Worm (Caenorhabditis elegans) whole organism, early embryonic: Measurements from ENCODE around the gene ZC449.2.
A peak's percentile ranks its signal among the peaks of the same experiment; 100 is the strongest.

Source experiments
- B0310.2 ChIP-seq: sonication (generic microtip); optimal IDR thresholded peaks from 2 replicates; lab custom pipeline; 2016; ENCODE audit warnings: mild to moderate bottlenecking, missing genetic modification characterization, missing compliant biosample characterization
- F13C5.2 ChIP-seq: sonication (generic microtip); optimal IDR thresholded peaks from 2 replicates; lab custom pipeline; 2017; ENCODE audit warnings: mild to moderate bottlenecking, missing genetic modification characterization, inconsistent platforms, missing compliant biosample characterization
- aly-1 ChIP-seq: sonication (generic microtip); optimal IDR thresholded peaks from 2 replicates; lab custom pipeline; 2016; ENCODE audit warnings: missing genetic modification characterization, missing compliant biosample characterization
- ama-1 ChIP-seq: fragments of 150-350 bp; optimal IDR thresholded peaks from 2 replicates; lab custom pipeline; 2014
- ceh-13 ChIP-seq: fragments of 200-800 bp; sonication (Bioruptor generic); optimal IDR thresholded peaks from 2 replicates; lab custom pipeline; 2018; ENCODE audit warnings: mild to moderate bottlenecking, missing genetic modification characterization, missing compliant biosample characterization
- ceh-36 ChIP-seq: sonication (generic microtip); optimal IDR thresholded peaks from 2 replicates; lab custom pipeline; 2016; ENCODE audit warnings: missing genetic modification characterization, inconsistent platforms, missing compliant biosample characterization
- ets-7 ChIP-seq: sonication (generic microtip); optimal IDR thresholded peaks from 2 replicates; lab custom pipeline; 2016; ENCODE audit warnings: missing genotype, missing genetic modification characterization, missing compliant biosample characterization
- flt-1 ChIP-seq: fragments of 200-800 bp; sonication (Bioruptor generic); IDR thresholded peaks from 2 replicates; pipeline ENCODE4 v1.3.6; 2022; ENCODE audit warnings: missing genetic modification characterization, missing compliant biosample characterization
- hmbx-1 ChIP-seq: sonication (generic microtip); optimal IDR thresholded peaks from 2 replicates; lab custom pipeline; 2016; ENCODE audit warnings: mild to moderate bottlenecking, missing genetic modification characterization, missing compliant biosample characterization
- hmg-4 ChIP-seq: fragments of 200-800 bp; sonication (Bioruptor generic); optimal IDR thresholded peaks from 2 replicates; lab custom pipeline; 2018; ENCODE audit warnings: mild to moderate bottlenecking, missing genetic modification characterization, missing compliant biosample characterization
- hnd-1 ChIP-seq: sonication (generic microtip); optimal IDR thresholded peaks from 2 replicates; lab custom pipeline; 2016; ENCODE audit warnings: missing genetic modification characterization, missing compliant biosample characterization
- pes-1 ChIP-seq: fragments of 200-800 bp; sonication (Bioruptor generic); IDR thresholded peaks from 2 replicates; pipeline ENCODE4 v1.3.6; 2022; ENCODE audit warnings: missing genetic modification reagents, missing genetic modification characterization, missing compliant biosample characterization
- scrt-1 ChIP-seq: fragments of 200-800 bp; sonication (Bioruptor generic); IDR thresholded peaks from 2 replicates; pipeline ENCODE4 v1.3.6; 2022; ENCODE audit warnings: missing genetic modification characterization, missing compliant biosample characterization
- sea-1 ChIP-seq: fragments of 200-800 bp; sonication (Bioruptor generic); conservative IDR thresholded peaks from 2 replicates; pipeline ENCODE4 v1.3.6; 2022; ENCODE audit warnings: missing genetic modification characterization, missing compliant biosample characterization
- tbx-11 ChIP-seq: fragments of 200-800 bp; sonication (Bioruptor generic); IDR thresholded peaks from 2 replicates; pipeline ENCODE4 v1.3.6; 2022; ENCODE audit warnings: missing genetic modification characterization, missing compliant biosample characterization
- tbx-37 ChIP-seq: fragments of 200-800 bp; sonication (Bioruptor generic); conservative IDR thresholded peaks from 2 replicates; pipeline ENCODE4 v1.3.6; 2022; ENCODE audit warnings: missing genetic modification reagents, missing genetic modification characterization, missing compliant biosample characterization
- tra-4 ChIP-seq: sonication (generic microtip); optimal IDR thresholded peaks from 2 replicates; lab custom pipeline; 2017; ENCODE audit warnings: missing genetic modification characterization, missing compliant biosample characterization

The ZC449.2 gene

DNA sequence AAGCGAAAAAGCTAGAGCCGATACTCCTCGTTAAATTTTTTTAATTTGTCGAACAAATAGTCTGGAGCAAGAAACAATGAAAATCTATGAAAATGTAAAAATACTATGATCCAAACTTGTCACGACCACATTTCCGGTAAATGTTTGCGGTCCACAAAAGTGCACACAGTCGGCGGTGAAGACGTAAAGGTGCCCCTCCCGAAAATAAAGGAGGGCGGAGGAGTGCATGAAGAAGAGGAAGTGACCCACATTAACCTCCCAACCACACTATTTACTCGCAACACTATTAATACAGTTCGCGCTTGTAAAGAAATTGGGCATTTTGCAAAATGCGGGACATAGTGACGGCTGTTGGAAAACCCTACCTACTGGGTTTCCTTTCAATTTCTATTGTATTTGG, 19.0 kb downstream of the ZC449.2 start:
- TF ChIP-seq flt-1 (GFP tag; lab: Robert Waterston, UW), result no peak
- no peak for TF ChIP-seq scrt-1
- TF ChIP-seq hnd-1, result no peak
- TF ChIP-seq pes-1, result no peak
- no peak for TF ChIP-seq hmg-4
- TF ChIP-seq tbx-37 (GFP tag; lab: Robert Waterston, UW), result no peak
- no peak for TF ChIP-seq ceh-13 (GFP tag; lab: Kevin White, UChicago)

- no peak for TF ChIP-seq pes-1
- no peak for TF ChIP-seq hnd-1
- TF ChIP-seq tbx-37 (GFP tag; lab: Robert Waterston, UW), result no peak
- TF ChIP-seq scrt-1, result no peak
- no peak for TF ChIP-seq F13C5.2 (tag; lab: Kevin White, UChicago)
- no peak for TF ChIP-seq tbx-11 (GFP tag; lab: Robert Waterston, UW)
- no peak for TF ChIP-seq hmbx-1 (tag; lab: Kevin White, UChicago)
- no peak for TF ChIP-seq ama-1 (lab: Kevin White, UChicago)
- TF ChIP-seq hmg-4, result no peak
- no peak for TF ChIP-seq flt-1 (GFP tag; lab: Robert Waterston, UW)
- TF ChIP-seq tra-4 (tag; lab: Kevin White, UChicago), result no peak
- no peak for TF ChIP-seq B0310.2 (tag; lab: Kevin White, UChicago)
Measured at ce11 chrX:5043887-5044286, 22.8 kb downstream of the ZC449.2 start, which contains the start of gene Y64H9A.2. Y64H9A.2 (plus strand) TSS chrX:5043976.

ce11 chrX:5056199-5056598, 35.1 kb downstream of the ZC449.2 start:
- TF ChIP-seq F13C5.2 (tag; lab: Kevin White, UChicago) (peak; percentile 61), hnd-1 (peak; percentile 85), hmbx-1 (tag; lab: Kevin White, UChicago) (peak; percentile 89), ets-7 (tag; lab: Kevin White, UChicago) (peak; percentile 60), aly-1 (tag; lab: Kevin White, UChicago) (peak; percentile 71)

ce11 chrX:5059163-5059562, 38.1 kb downstream of the ZC449.2 start, which contains the start of gene C24H10.4:
C24H10.4 (minus strand) TSS chrX:5059263.
- TF ChIP-seq F13C5.2 (tag; lab: Kevin White, UChicago) (no peak), ceh-13 (GFP tag; lab: Kevin White, UChicago) (no peak), hmbx-1 (tag; lab: Kevin White, UChicago) (no peak), ets-7 (tag; lab: Kevin White, UChicago) (no peak), B0310.2 (tag; lab: Kevin White, UChicago) (no peak), pes-1 (no peak), scrt-1 (no peak), hnd-1 (no peak), tbx-11 (GFP tag; lab: Robert Waterston, UW) (no peak), tbx-37 (GFP tag; lab: Robert Waterston, UW) (no peak), flt-1 (GFP tag; lab: Robert Waterston, UW) (no peak), ceh-36 (no peak)

ce11 chrX:5060756-5061155, 39.7 kb downstream of the ZC449.2 start, which contains the start of gene C24H10.3:
C24H10.3 (plus strand) TSS chrX:5061056.
- TF ChIP-seq flt-1 (GFP tag; lab: Robert Waterston, UW), result no peak
- no peak for TF ChIP-seq F13C5.2 (tag; lab: Kevin White, UChicago)
- TF ChIP-seq hmbx-1 (tag; lab: Kevin White, UChicago), result no peak
- TF ChIP-seq B0310.2 (tag; lab: Kevin White, UChicago), result no peak
- TF ChIP-seq sea-1, result no peak

DNA sequence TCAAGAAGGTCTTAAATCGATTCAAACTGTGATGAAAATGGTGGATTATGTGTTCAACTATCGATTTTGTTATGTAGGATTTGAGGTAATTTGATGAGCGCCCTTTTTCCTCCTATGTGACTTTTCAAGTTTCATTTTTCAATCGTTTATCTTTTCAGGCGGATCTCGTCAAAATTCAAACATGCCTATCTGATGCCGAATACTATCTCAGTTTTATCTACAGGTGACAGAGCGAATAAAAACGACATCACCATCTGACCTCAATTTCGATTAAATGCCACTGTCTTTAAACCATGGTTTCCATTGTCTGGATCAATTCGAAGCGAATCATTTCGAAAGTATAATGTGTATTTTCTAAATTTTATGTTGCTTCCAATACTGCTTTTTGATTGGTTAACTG, 40.7 kb downstream of the ZC449.2 start:
- TF ChIP-seq B0310.2 (tag; lab: Kevin White, UChicago) (no peak), tbx-11 (GFP tag; lab: Robert Waterston, UW) (no peak), tra-4 (tag; lab: Kevin White, UChicago) (no peak), ceh-36 (no peak), hmg-4 (no peak), hmbx-1 (tag; lab: Kevin White, UChicago) (no peak), pes-1 (no peak), scrt-1 (no peak), aly-1 (tag; lab: Kevin White, UChicago) (no peak), ceh-13 (GFP tag; lab: Kevin White, UChicago) (no peak), ama-1 (lab: Kevin White, UChicago) (no peak)

ce11 chrX:5063750-5064652, 42.9 kb downstream of the ZC449.2 start, which contains the start of gene C24H10.2:
C24H10.2 (plus strand) TSS chrX:5064602.
- TF ChIP-seq ama-1 (lab: Kevin White, UChicago), result no peak
- peak; percentile 54 for TF ChIP-seq aly-1 (tag; lab: Kevin White, UChicago)
- no peak for TF ChIP-seq tra-4 (tag; lab: Kevin White, UChicago)
- no peak for TF ChIP-seq hnd-1
- peak; percentile 80 for TF ChIP-seq F13C5.2 (tag; lab: Kevin White, UChicago)
- TF ChIP-seq hmg-4, result peak; percentile 70
- no peak for TF ChIP-seq ceh-36
- TF ChIP-seq sea-1, result 0 out of 2 replicates have a peak, but pooled peaks have one; percentile 13

ce11 chrX:5066570-5066969, 45.5 kb downstream of the ZC449.2 start:
- TF ChIP-seq ets-7 (tag; lab: Kevin White, UChicago) (no peak), sea-1 (no peak), B0310.2 (tag; lab: Kevin White, UChicago) (no peak), aly-1 (tag; lab: Kevin White, UChicago) (no peak), hnd-1 (no peak), tbx-37 (GFP tag; lab: Robert Waterston, UW) (no peak), tbx-11 (GFP tag; lab: Robert Waterston, UW) (no peak), pes-1 (no peak), hmbx-1 (tag; lab: Kevin White, UChicago) (no peak), flt-1 (GFP tag; lab: Robert Waterston, UW) (no peak), tra-4 (tag; lab: Kevin White, UChicago) (no peak), ama-1 (lab: Kevin White, UChicago) (no peak), F13C5.2 (tag; lab: Kevin White, UChicago) (no peak), ceh-13 (GFP tag; lab: Kevin White, UChicago) (no peak), hmg-4 (no peak), ceh-36 (no peak), scrt-1 (no peak)
